Worm (Caenorhabditis elegans) whole organism, early embryonic: ENCODE data around the gene F49E10.2.

Experiments
- B0310.2 ChIP-seq: sonication (generic microtip); optimal IDR thresholded peaks from 2 replicates; lab custom pipeline; 2016; ENCODE audit warnings: mild to moderate bottlenecking, missing genetic modification characterization, missing compliant biosample characterization
- F13C5.2 ChIP-seq: sonication (generic microtip); optimal IDR thresholded peaks from 2 replicates; lab custom pipeline; 2017; ENCODE audit warnings: mild to moderate bottlenecking, missing genetic modification characterization, inconsistent platforms, missing compliant biosample characterization
- aly-1 ChIP-seq: sonication (generic microtip); optimal IDR thresholded peaks from 2 replicates; lab custom pipeline; 2016; ENCODE audit warnings: missing genetic modification characterization, missing compliant biosample characterization
- ama-1 ChIP-seq: fragments of 150-350 bp; optimal IDR thresholded peaks from 2 replicates; lab custom pipeline; 2014
- ceh-36 ChIP-seq: sonication (generic microtip); optimal IDR thresholded peaks from 2 replicates; lab custom pipeline; 2016; ENCODE audit warnings: missing genetic modification characterization, inconsistent platforms, missing compliant biosample characterization
- ets-7 ChIP-seq: sonication (generic microtip); optimal IDR thresholded peaks from 2 replicates; lab custom pipeline; 2016; ENCODE audit warnings: missing genotype, missing genetic modification characterization, missing compliant biosample characterization
- flt-1 ChIP-seq: fragments of 200-800 bp; sonication (Bioruptor generic); IDR thresholded peaks from 2 replicates; pipeline ENCODE4 v1.3.6; 2022; ENCODE audit warnings: missing genetic modification characterization, missing compliant biosample characterization
- hmg-4 ChIP-seq: fragments of 200-800 bp; sonication (Bioruptor generic); optimal IDR thresholded peaks from 2 replicates; lab custom pipeline; 2018; ENCODE audit warnings: mild to moderate bottlenecking, missing genetic modification characterization, missing compliant biosample characterization
- hnd-1 ChIP-seq: sonication (generic microtip); optimal IDR thresholded peaks from 2 replicates; lab custom pipeline; 2016; ENCODE audit warnings: missing genetic modification characterization, missing compliant biosample characterization
- pes-1 ChIP-seq: fragments of 200-800 bp; sonication (Bioruptor generic); IDR thresholded peaks from 2 replicates; pipeline ENCODE4 v1.3.6; 2022; ENCODE audit warnings: missing genetic modification reagents, missing genetic modification characterization, missing compliant biosample characterization
- scrt-1 ChIP-seq: fragments of 200-800 bp; sonication (Bioruptor generic); IDR thresholded peaks from 2 replicates; pipeline ENCODE4 v1.3.6; 2022; ENCODE audit warnings: missing genetic modification characterization, missing compliant biosample characterization
- tbx-11 ChIP-seq: fragments of 200-800 bp; sonication (Bioruptor generic); IDR thresholded peaks from 2 replicates; pipeline ENCODE4 v1.3.6; 2022; ENCODE audit warnings: missing genetic modification characterization, missing compliant biosample characterization
- tbx-37 ChIP-seq: fragments of 200-800 bp; sonication (Bioruptor generic); conservative IDR thresholded peaks from 2 replicates; pipeline ENCODE4 v1.3.6; 2022; ENCODE audit warnings: missing genetic modification reagents, missing genetic modification characterization, missing compliant biosample characterization
- tra-4 ChIP-seq: sonication (generic microtip); optimal IDR thresholded peaks from 2 replicates; lab custom pipeline; 2017; ENCODE audit warnings: missing genetic modification characterization, missing compliant biosample characterization

DNA sequence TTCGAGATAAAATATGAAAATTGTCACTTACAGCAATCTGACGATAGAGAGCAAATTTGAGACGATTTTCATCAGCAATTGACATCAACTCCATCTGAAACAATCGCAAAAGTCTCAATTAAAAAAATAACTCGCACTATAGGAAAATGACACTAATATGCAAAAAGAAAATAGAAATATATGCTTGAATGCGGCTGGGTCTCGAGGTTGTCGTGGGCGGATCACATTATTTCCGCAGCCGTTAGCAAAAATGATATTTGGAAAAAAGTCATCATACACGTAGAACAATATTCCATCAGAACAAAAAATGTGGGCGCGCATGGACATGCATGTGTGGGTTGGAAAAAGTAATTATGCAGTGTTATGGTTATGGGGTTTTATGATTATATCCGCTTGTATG is 27.1 kb downstream of the F49E10.2 start, which contains the start of gene Y23B4A.1:
- no peak for TF ChIP-seq B0310.2
- no peak for TF ChIP-seq flt-1 (GFP tag; lab: Robert Waterston, UW)
- TF ChIP-seq ama-1 (lab: Kevin White, UChicago), result no peak
- TF ChIP-seq pes-1, result no peak
- no peak for TF ChIP-seq F13C5.2 (tag; lab: Kevin White, UChicago)
- TF ChIP-seq aly-1 (tag; lab: Kevin White, UChicago), result no peak
- TF ChIP-seq hmg-4, result no peak
- no peak for TF ChIP-seq hnd-1 (tag; lab: Kevin White, UChicago)
- no peak for TF ChIP-seq tra-4 (tag; lab: Kevin White, UChicago)
- no peak for TF ChIP-seq ceh-36 (tag; lab: Kevin White, UChicago)
- TF ChIP-seq tbx-37, result no peak
- TF ChIP-seq tbx-11 (GFP tag; lab: Robert Waterston, UW), result no peak
- TF ChIP-seq ets-7 (tag; lab: Kevin White, UChicago), result no peak
- TF ChIP-seq scrt-1 (GFP tag; lab: Robert Waterston, UW), result no peak
